Fruit fly (Drosophila melanogaster) whole organism, embryonic: ENCODE measurements around the gene CG17930.

Source experiments
- Abd-B ChIP-seq: fragments of 200-800 bp; sonication (Bioruptor generic); optimal IDR thresholded peaks from 2 replicates; lab custom pipeline; 2018; ENCODE audit warnings: missing biosample characterization, mild to moderate bottlenecking, missing genetic modification characterization, moderate library complexity
- Atf6 ChIP-seq: fragments of 200-800 bp; sonication (Bioruptor generic); IDR thresholded peaks from 2 replicates; pipeline ENCODE4 v1.3.6; 2022; ENCODE audit warnings: missing biosample characterization, missing genetic modification characterization
- C15 ChIP-seq: fragments of 200-800 bp; sonication (Bioruptor generic); IDR thresholded peaks from 3 replicates; pipeline ENCODE4 v1.3.6; 2022; ENCODE audit warnings: missing biosample characterization, missing genetic modification characterization
- CG10321 ChIP-seq: fragments of 200-800 bp; sonication (Bioruptor generic); IDR thresholded peaks from 2 replicates; pipeline ENCODE4 v1.3.6; 2022; ENCODE audit warnings: missing biosample characterization, missing genetic modification characterization
- CG10543 ChIP-seq: fragments of 200-800 bp; sonication (Bioruptor generic); optimal IDR thresholded peaks from 3 replicates; lab custom pipeline; 2017; ENCODE audit warnings: missing biosample characterization, mild to moderate bottlenecking, missing genetic modification characterization, moderate library complexity
- CG11093 ChIP-seq: fragments of 200-800 bp; sonication (Bioruptor generic); IDR thresholded peaks from 3 replicates; pipeline ENCODE4 v1.3.6; 2022; ENCODE audit warnings: missing biosample characterization, missing genetic modification characterization
- CG12391 ChIP-seq: fragments of 200-800 bp; sonication (Bioruptor generic); optimal IDR thresholded peaks from 3 replicates; lab custom pipeline; 2018; ENCODE audit warnings: missing biosample characterization, mild to moderate bottlenecking, missing genetic modification characterization, moderate library complexity
- CG14860 ChIP-seq: fragments of 200-800 bp; sonication (Bioruptor generic); IDR thresholded peaks from 3 replicates; pipeline ENCODE4 v1.3.6; 2022; ENCODE audit warnings: missing biosample characterization, missing genetic modification characterization; ENCODE audit not compliant: partially characterized antibody
- CG1529 ChIP-seq: fragments of 200-800 bp; sonication (Bioruptor generic); optimal IDR thresholded peaks from 3 replicates; lab custom pipeline; 2018; ENCODE audit warnings: missing biosample characterization, missing genetic modification characterization
- CG17912 ChIP-seq: fragments of 200-800 bp; sonication (Bioruptor generic); optimal IDR thresholded peaks from 2 replicates; lab custom pipeline; 2018; ENCODE audit warnings: missing biosample characterization, mild to moderate bottlenecking, missing genetic modification characterization
- CG2120 ChIP-seq: fragments of 200-800 bp; sonication (Bioruptor generic); optimal IDR thresholded peaks from 3 replicates; lab custom pipeline; 2016; ENCODE audit warnings: missing biosample characterization, missing genetic modification characterization
- CG2199 ChIP-seq: fragments of 200-800 bp; sonication (Bioruptor generic); IDR thresholded peaks from 3 replicates; pipeline ENCODE4 v1.3.6; 2022; ENCODE audit warnings: missing biosample characterization, missing genetic modification characterization
- CG2875 ChIP-seq: fragments of 200-800 bp; sonication (Bioruptor generic); optimal IDR thresholded peaks from 2 replicates; lab custom pipeline; 2017; ENCODE audit warnings: missing biosample characterization, mild to moderate bottlenecking, missing genetic modification characterization, missing genetic modification reagents
- CG2889 ChIP-seq: fragments of 200-800 bp; sonication (Bioruptor generic); IDR thresholded peaks from 3 replicates; pipeline ENCODE4 v1.3.6; 2022; ENCODE audit warnings: missing biosample characterization, missing genetic modification characterization
- CG30403 ChIP-seq: fragments of 200-800 bp; sonication (Bioruptor generic); optimal IDR thresholded peaks from 3 replicates; lab custom pipeline; 2016; ENCODE audit warnings: missing biosample characterization, missing genetic modification characterization
- CG30431 ChIP-seq: fragments of 200-800 bp; sonication (Bioruptor generic); optimal IDR thresholded peaks from 2 replicates; lab custom pipeline; 2017; ENCODE audit warnings: missing biosample characterization, missing genetic modification characterization
- CG4282 ChIP-seq: fragments of 200-800 bp; sonication (Bioruptor generic); optimal IDR thresholded peaks from 2 replicates; lab custom pipeline; 2016; ENCODE audit warnings: missing biosample characterization, missing genetic modification characterization
- CG4404 ChIP-seq: fragments of 200-800 bp; sonication (Bioruptor generic); IDR thresholded peaks from 2 replicates; pipeline ENCODE4 v1.3.6; 2022; ENCODE audit warnings: missing biosample characterization, missing genetic modification characterization
- CG6689 ChIP-seq: fragments of 200-800 bp; sonication (Bioruptor generic); IDR thresholded peaks from 2 replicates; pipeline ENCODE4 v1.3.6; 2022; ENCODE audit warnings: missing biosample characterization, missing genetic modification characterization
- D ChIP-seq, 2 experiments: fragments of 200-800 bp in 1 of 2; fragments of >200 bp in 1 of 2; sonication (Bioruptor generic) in 1 of 2; optimal IDR thresholded peaks; 2 replicates in 1 of 2; 3 replicates in 1 of 2; lab custom pipeline; 2017; ENCODE audit warnings: mild to moderate bottlenecking in 1 of 2, missing biosample characterization in 1 of 2, missing genetic modification characterization in 1 of 2, missing genetic modification reagents in 1 of 2
- E2f1 ChIP-seq: fragments of 200-800 bp; sonication (Bioruptor generic); IDR thresholded peaks from 2 replicates; pipeline ENCODE4 v1.3.6; 2022; ENCODE audit warnings: missing biosample characterization, missing genetic modification characterization
- HmgZ ChIP-seq: fragments of 200-800 bp; sonication (Bioruptor generic); optimal IDR thresholded peaks from 2 replicates; lab custom pipeline; 2018; ENCODE audit warnings: missing biosample characterization, mild to moderate bottlenecking, missing genetic modification characterization
- Hmr ChIP-seq: fragments of 200-800 bp; sonication (Bioruptor generic); optimal IDR thresholded peaks from 3 replicates; lab custom pipeline; 2017; ENCODE audit warnings: mild to moderate bottlenecking, missing biosample characterization, missing genetic modification reagents, missing genetic modification characterization
- Lim3 ChIP-seq: fragments of 200-800 bp; sonication (Bioruptor generic); IDR thresholded peaks from 2 replicates; pipeline ENCODE4 v1.3.6; 2022; ENCODE audit warnings: missing biosample characterization, missing genetic modification characterization
- MTF-1 ChIP-seq: fragments of 200-800 bp; sonication (Bioruptor generic); optimal IDR thresholded peaks from 2 replicates; lab custom pipeline; 2018; ENCODE audit warnings: missing biosample characterization, mild to moderate bottlenecking, missing genetic modification characterization, borderline replicate concordance
- NK7.1 ChIP-seq: fragments of 200-800 bp; sonication (Bioruptor generic); optimal IDR thresholded peaks from 3 replicates; lab custom pipeline; 2016; ENCODE audit warnings: missing biosample characterization, missing genetic modification characterization
- Neu2 ChIP-seq: fragments of 200-800 bp; sonication (Bioruptor generic); optimal IDR thresholded peaks from 3 replicates; lab custom pipeline; 2016; ENCODE audit warnings: missing biosample characterization, missing genetic modification characterization, borderline replicate concordance
- Nf-YA ChIP-seq: fragments of 200-800 bp; sonication (Bioruptor generic); IDR thresholded peaks from 2 replicates; pipeline ENCODE4 v1.3.6; 2022; ENCODE audit warnings: missing biosample characterization, missing genetic modification characterization
- Sin3A ChIP-seq: fragments of >200 bp; optimal IDR thresholded peaks from 2 replicates; lab custom pipeline; 2018
- Six4 ChIP-seq: fragments of 200-800 bp; sonication (Bioruptor generic); optimal IDR thresholded peaks from 2 replicates; lab custom pipeline; 2016; ENCODE audit warnings: missing biosample characterization, missing genetic modification characterization
- Trl ChIP-seq, 3 experiments: fragments of >200 bp in 2 of 3; fragments of 200-800 bp in 1 of 3; sonication (Bioruptor generic) in 1 of 3; optimal IDR thresholded peaks; 2 replicates in 1 of 3; 3 replicates in 2 of 3; lab custom pipeline; 2016 to 2017; ENCODE audit warnings: missing biosample characterization in 1 of 3, missing genetic modification characterization in 1 of 3
- Xbp1 ChIP-seq: fragments of 200-800 bp; sonication (Bioruptor generic); optimal IDR thresholded peaks from 3 replicates; lab custom pipeline; 2016; ENCODE audit warnings: missing biosample characterization, mild to moderate bottlenecking, missing genetic modification characterization
- ase ChIP-seq: fragments of 200-800 bp; sonication (Bioruptor generic); IDR thresholded peaks from 3 replicates; pipeline ENCODE4 v1.3.6; 2022; ENCODE audit warnings: missing biosample characterization, missing genetic modification characterization
- bowl ChIP-seq: fragments of 200-800 bp; sonication (Bioruptor generic); IDR thresholded peaks from 2 replicates; pipeline ENCODE4 v1.3.6; 2022; ENCODE audit warnings: missing biosample characterization, missing genetic modification characterization
- dan ChIP-seq: fragments of 200-800 bp; sonication (Bioruptor generic); IDR thresholded peaks from 2 replicates; pipeline ENCODE4 v1.3.6; 2022; ENCODE audit warnings: missing biosample characterization, missing genetic modification characterization
- dpn ChIP-seq, 2 experiments: fragments of 200-800 bp; sonication (Bioruptor generic); optimal IDR thresholded peaks; 3 replicates each; lab custom pipeline; 2016; ENCODE audit warnings: missing biosample characterization in 2 of 2, missing genetic modification characterization in 2 of 2
- en ChIP-seq: fragments of 200-800 bp; sonication (Bioruptor generic); optimal IDR thresholded peaks from 2 replicates; lab custom pipeline; 2016; ENCODE audit warnings: missing biosample characterization, missing genetic modification characterization
- esg ChIP-seq: fragments of 200-800 bp; sonication (Bioruptor generic); conservative IDR thresholded peaks from 2 replicates; pipeline ENCODE4 v1.3.6; 2022; ENCODE audit warnings: missing biosample characterization, missing genetic modification characterization
- eyg ChIP-seq: fragments of 200-800 bp; sonication (Bioruptor generic); optimal IDR thresholded peaks from 3 replicates; lab custom pipeline; 2016; ENCODE audit warnings: missing biosample characterization, missing genetic modification characterization
- fd102C ChIP-seq: fragments of 200-800 bp; sonication (Bioruptor generic); optimal IDR thresholded peaks from 2 replicates; lab custom pipeline; 2018; ENCODE audit warnings: missing biosample characterization, mild to moderate bottlenecking, missing genetic modification characterization, moderate library complexity
- fru ChIP-seq: fragments of >200 bp; optimal IDR thresholded peaks from 2 replicates; lab custom pipeline; 2017
- gcm ChIP-seq: fragments of 200-800 bp; sonication (Bioruptor generic); optimal IDR thresholded peaks from 2 replicates; lab custom pipeline; 2019; ENCODE audit warnings: missing biosample characterization, mild to moderate bottlenecking, missing genetic modification characterization, moderate library complexity
- gt ChIP-seq: fragments of 200-800 bp; sonication (Bioruptor generic); IDR thresholded peaks from 2 replicates; pipeline ENCODE4 v1.3.6; 2022; ENCODE audit warnings: missing biosample characterization, missing genetic modification characterization
- ken ChIP-seq: fragments of 200-800 bp; sonication (Bioruptor generic); IDR thresholded peaks from 3 replicates; pipeline ENCODE4 v1.3.6; 2022; ENCODE audit warnings: missing biosample characterization, missing genetic modification characterization
- maf-S ChIP-seq: fragments of 200-800 bp; sonication (Bioruptor generic); optimal IDR thresholded peaks from 2 replicates; lab custom pipeline; 2016; ENCODE audit warnings: missing biosample characterization, missing genetic modification characterization
- rib ChIP-seq: fragments of 200-800 bp; sonication (Bioruptor generic); IDR thresholded peaks from 2 replicates; pipeline ENCODE4 v1.3.6; 2022; ENCODE audit warnings: missing biosample characterization, missing genetic modification characterization
- schlank ChIP-seq: fragments of 200-800 bp; sonication (Bioruptor generic); optimal IDR thresholded peaks from 2 replicates; lab custom pipeline; 2018; ENCODE audit warnings: missing biosample characterization, mild to moderate bottlenecking, missing genetic modification characterization
- sens ChIP-seq: fragments of 200-800 bp; sonication (Bioruptor generic); peaks from one replicate; lab custom pipeline; 2016; ENCODE audit warnings: missing biosample characterization, missing genetic modification characterization
- seq ChIP-seq: fragments of 200-800 bp; sonication (Bioruptor generic); IDR thresholded peaks from 2 replicates; pipeline ENCODE4 v1.3.6; 2022; ENCODE audit warnings: missing biosample characterization, missing genetic modification characterization

CG17930 gene

dm6 chr3R:16280003-16280998 is 47.3 kb upstream of the CG17930 start (continued):
- TF ChIP-seq Nf-YA (GFP tag; lab: Robert Waterston, UW) (peak; percentile 99), Lim3 (peak; percentile 94; the same call in 1 of the 2 replicates), MTF-1 (GFP tag; lab: Kevin White, UChicago) (peak; percentile 98), E2f1 (GFP tag; lab: Robert Waterston, UW) (peak; percentile 100), HmgZ (peak; percentile 100), Sin3A (lab: Kevin White, UChicago) (no peak), gcm (GFP tag; lab: Kevin White, UChicago) (peak; percentile 100), fru (lab: Kevin White, UChicago) (no peak), CG10543 (GFP tag; lab: Kevin White, UChicago) (peak; percentile 98), ase (GFP tag; lab: Robert Waterston, UW) (peak; percentile 99), CG30403 (GFP tag; lab: Kevin White, UChicago) (peak; percentile 100), CG4282 (peak; percentile 99), CG17912 (GFP tag; lab: Kevin White, UChicago) (peak; percentile 91), schlank (tag; lab: Kevin White, UChicago) (peak; percentile 98), CG12391 (tag; lab: Kevin White, UChicago) (peak; percentile 100), CG4404 (peak; percentile 99), CG2889 (GFP tag; lab: Robert Waterston, UW) (peak; percentile 99), Six4 (GFP tag; lab: Kevin White, UChicago) (peak; percentile 100), CG11093 (peak; percentile 98), seq (GFP tag; lab: Robert Waterston, UW) (peak; percentile 100), en (GFP tag; lab: Kevin White, UChicago) (peak; percentile 99), CG2875 (GFP tag; lab: Kevin White, UChicago) (peak; percentile 99), CG2199 (GFP tag; lab: Robert Waterston, UW) (peak; percentile 99), gt (GFP tag; lab: Robert Waterston, UW) (peak; percentile 99), CG10321 (GFP tag; lab: Robert Waterston, UW) (peak; percentile 91), Xbp1 (GFP tag; lab: Kevin White, UChicago) (peak; percentile 99), Neu2 (GFP tag; lab: Kevin White, UChicago) (peak; percentile 98), rib (GFP tag; lab: Robert Waterston, UW) (peak; percentile 98), CG30431 (GFP tag; lab: Kevin White, UChicago) (peak; percentile 97), sens (peak; percentile 100), Trl (optimal IDR thresholded peaks at IDR 0.05; lab: Kevin White, UChicago) (peak; percentile 79 to 99), Trl (GFP tag; optimal IDR thresholded peaks at IDR 0.05; lab: Kevin White, UChicago) (peak; percentile 99), fd102C (peak; percentile 99), dan (GFP tag; lab: Robert Waterston, UW) (no peak; the same call in 1 of the 2 replicates), Atf6 (GFP tag; lab: Robert Waterston, UW) (peak; percentile 99), CG14860 (no peak), Abd-B (GFP tag; lab: Kevin White, UChicago) (peak; percentile 99), ken (GFP tag; lab: Robert Waterston, UW) (peak; percentile 99), Hmr (GFP tag; lab: Kevin White, UChicago) (peak; percentile 99), esg (peak; percentile 99), C15 (GFP tag; lab: Robert Waterston, UW) (peak; percentile 99), dpn (GFP tag; optimal IDR thresholded peaks at IDR 0.05; lab: Kevin White, UChicago) (peak; percentile 100), CG2120 (GFP tag; lab: Kevin White, UChicago) (peak; percentile 100), CG6689 (GFP tag; lab: Robert Waterston, UW) (peak; percentile 99), bowl (peak; percentile 98), eyg (GFP tag; lab: Kevin White, UChicago) (peak; percentile 99), NK7.1 (GFP tag; lab: Kevin White, UChicago) (peak; percentile 99), maf-S (GFP tag; lab: Kevin White, UChicago) (peak; percentile 99), D (optimal IDR thresholded peaks at IDR 0.05; lab: Kevin White, UChicago) (no peak), D (GFP tag; optimal IDR thresholded peaks at IDR 0.05; lab: Kevin White, UChicago) (peak; percentile 99), CG1529 (peak; percentile 99)
